Fruit fly (Drosophila melanogaster) whole organism, embryonic: ENCODE measurements around the gene Sox102F.

Experiments used
- Poxn ChIP-seq: fragments of 200-800 bp; sonication (Bioruptor generic); IDR thresholded peaks from 2 replicates; pipeline ENCODE4 v1.3.6; 2022; ENCODE audit warnings: missing biosample characterization, missing genetic modification characterization
- danr ChIP-seq: fragments of 200-800 bp; sonication (Bioruptor generic); IDR thresholded peaks from 2 replicates; pipeline ENCODE4 v1.3.6; 2022; ENCODE audit warnings: missing biosample characterization, missing genetic modification characterization
- luna ChIP-seq: fragments of 200-800 bp; sonication (Bioruptor generic); optimal IDR thresholded peaks from 2 replicates; lab custom pipeline; 2016; ENCODE audit warnings: missing biosample characterization, missing genetic modification characterization

DNA sequence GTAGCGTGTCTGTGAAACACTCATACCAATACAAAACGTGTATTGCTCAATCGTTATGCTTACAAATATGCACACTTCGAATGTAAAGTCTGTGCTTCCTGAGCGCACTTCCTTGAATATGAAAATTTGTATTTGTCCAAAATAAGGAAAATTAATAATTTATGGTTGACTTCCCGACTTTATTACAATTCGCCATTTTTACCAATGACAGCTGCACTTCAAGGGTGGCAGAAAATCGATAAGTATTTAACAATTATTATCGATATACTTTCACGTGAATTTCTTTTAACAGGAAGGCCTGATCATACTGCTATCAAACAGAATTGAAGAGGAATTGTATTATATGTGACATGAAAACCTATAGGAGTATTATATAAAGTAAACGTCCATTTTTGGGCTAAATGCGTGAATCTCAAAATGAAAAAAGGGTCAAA, 46.8 kb downstream of the Sox102F start:
- TF ChIP-seq Poxn = no peak
- no peak for TF ChIP-seq danr
- TF ChIP-seq luna (GFP tag; lab: Kevin White, UChicago) = no peak
